Fruit fly (Drosophila melanogaster) whole organism, wandering third instar larva: ENCODE data around the gene CG8870.
A peak's percentile ranks its signal among the peaks of the same experiment; 100 is the strongest.

Experiments used
- Abd-B ChIP-seq: fragments of >200 bp; optimal IDR thresholded peaks from 2 replicates; lab custom pipeline; 2017; ENCODE audit warnings: missing biosample characterization, missing genetic modification characterization
- CG32264 ChIP-seq: fragments of 200-800 bp; sonication (Bioruptor generic); optimal IDR thresholded peaks from 2 replicates; lab custom pipeline; 2016; ENCODE audit warnings: missing biosample characterization, missing genetic modification characterization
- CG9705 ChIP-seq: fragments of 200-800 bp; sonication (Bioruptor generic); optimal IDR thresholded peaks from 2 replicates; lab custom pipeline; 2018; ENCODE audit warnings: missing biosample characterization, mild to moderate bottlenecking, missing genetic modification characterization
- CrebA ChIP-seq: fragments of 200-800 bp; sonication (Bioruptor generic); optimal IDR thresholded peaks from 2 replicates; lab custom pipeline; 2016; ENCODE audit warnings: missing biosample characterization, mild to moderate bottlenecking, missing genetic modification characterization, borderline replicate concordance
- Dfd ChIP-seq: fragments of >200 bp; optimal IDR thresholded peaks from 2 replicates; lab custom pipeline; 2017; ENCODE audit warnings: missing biosample characterization, missing genetic modification characterization
- GATAd ChIP-seq: sonication (Bioruptor generic); optimal IDR thresholded peaks from 2 replicates; lab custom pipeline; 2016; ENCODE audit warnings: missing biosample characterization, missing genetic modification characterization
- HLH106 ChIP-seq: fragments of 200-800 bp; optimal IDR thresholded peaks from 3 replicates; lab custom pipeline; 2019; ENCODE audit warnings: missing biosample characterization, mild to moderate bottlenecking, missing genetic modification characterization, moderate library complexity
- Hnf4 ChIP-seq: fragments of 200-800 bp; sonication (Bioruptor generic); optimal IDR thresholded peaks from 2 replicates; lab custom pipeline; 2016; ENCODE audit warnings: missing biosample characterization, mild to moderate bottlenecking, missing genetic modification characterization
- Hr78 ChIP-seq: fragments of >200 bp; optimal IDR thresholded peaks from 2 replicates; lab custom pipeline; 2017; ENCODE audit warnings: missing biosample characterization, missing genetic modification characterization
- Hr83 ChIP-seq: fragments of 200-300 bp; sonication (Bioruptor generic); optimal IDR thresholded peaks from 2 replicates; lab custom pipeline; 2016; ENCODE audit warnings: missing biosample characterization, mild to moderate bottlenecking, missing genetic modification characterization, moderate library complexity; ENCODE audit not compliant: poor library complexity, severe bottlenecking
- Jra ChIP-seq: sonication (Bioruptor generic); optimal IDR thresholded peaks from 2 replicates; lab custom pipeline; 2016; ENCODE audit warnings: missing biosample characterization, missing genetic modification characterization
- Mio ChIP-seq: sonication (Bioruptor generic); optimal IDR thresholded peaks from 2 replicates; lab custom pipeline; 2016; ENCODE audit warnings: missing biosample characterization, missing genetic modification characterization
- Myc ChIP-seq: fragments of >200 bp; optimal IDR thresholded peaks from 2 replicates; lab custom pipeline; 2017
- N ChIP-seq: fragments of >200 bp; optimal IDR thresholded peaks from 2 replicates; lab custom pipeline; 2018; ENCODE audit warnings: missing biosample characterization, missing external identifiers, missing genetic modification characterization
- OdsH ChIP-seq: fragments of 200-800 bp; sonication (Bioruptor generic); optimal IDR thresholded peaks from 2 replicates; lab custom pipeline; 2016; ENCODE audit warnings: missing biosample characterization, mild to moderate bottlenecking, missing genetic modification characterization
- Sp1 ChIP-seq: fragments of 200-800 bp; sonication (Bioruptor generic); optimal IDR thresholded peaks from 3 replicates; lab custom pipeline; 2019; ENCODE audit warnings: missing biosample characterization, mild to moderate bottlenecking, missing genetic modification characterization, moderate library complexity
- br ChIP-seq: fragments of 200-800 bp; sonication (Bioruptor generic); optimal IDR thresholded peaks from 2 replicates; lab custom pipeline; 2016; ENCODE audit warnings: missing biosample characterization, missing genetic modification characterization
- dmrt93B ChIP-seq: fragments of 200-800 bp; sonication (Bioruptor generic); optimal IDR thresholded peaks from 2 replicates; lab custom pipeline; 2018; ENCODE audit warnings: missing biosample characterization, mild to moderate bottlenecking, missing genetic modification characterization
- dsf ChIP-seq: sonication (Bioruptor generic); optimal IDR thresholded peaks from 2 replicates; lab custom pipeline; 2016; ENCODE audit warnings: missing biosample characterization, missing genetic modification characterization, borderline replicate concordance
- ey ChIP-seq: fragments of 200-800 bp; sonication (Bioruptor generic); optimal IDR thresholded peaks from 2 replicates; lab custom pipeline; 2016; ENCODE audit warnings: missing biosample characterization, missing genetic modification characterization
- foxo ChIP-seq, 2 experiments: fragments of 200-800 bp; sonication (Bioruptor generic); optimal IDR thresholded peaks; 2 replicates in 1 of 2; 3 replicates in 1 of 2; lab custom pipeline; 2016 to 2017; ENCODE audit warnings: missing biosample characterization in 2 of 2, missing genetic modification characterization in 2 of 2
- fru ChIP-seq: fragments of 200-800 bp; sonication (Bioruptor generic); optimal IDR thresholded peaks from 3 replicates; lab custom pipeline; 2016; ENCODE audit warnings: missing biosample characterization, mild to moderate bottlenecking, missing genetic modification characterization
- h ChIP-seq: fragments of 200-800 bp; sonication (Bioruptor generic); optimal IDR thresholded peaks from 3 replicates; lab custom pipeline; 2016; ENCODE audit warnings: missing biosample characterization, mild to moderate bottlenecking, missing genetic modification characterization
- jim ChIP-seq: fragments of 175-275, 200-325 bp; sonication (Bioruptor generic); optimal IDR thresholded peaks from 2 replicates; lab custom pipeline; 2016; ENCODE audit warnings: missing biosample characterization, mild to moderate bottlenecking, missing genetic modification characterization
- lola ChIP-seq: fragments of >200 bp; optimal IDR thresholded peaks from 2 replicates; lab custom pipeline; 2017; ENCODE audit warnings: missing biosample characterization, missing genetic modification characterization
- pan ChIP-seq: fragments of >200 bp; optimal IDR thresholded peaks from 2 replicates; lab custom pipeline; 2017
- psq ChIP-seq: fragments of 200-800 bp; sonication (Bioruptor generic); optimal IDR thresholded peaks from 3 replicates; lab custom pipeline; 2017; ENCODE audit warnings: missing biosample characterization, mild to moderate bottlenecking, missing genetic modification characterization, moderate library complexity
- rgr ChIP-seq: fragments of 200-800 bp; sonication (Bioruptor generic); optimal IDR thresholded peaks from 3 replicates; lab custom pipeline; 2016; ENCODE audit warnings: missing biosample characterization, mild to moderate bottlenecking, missing genetic modification characterization
- sage ChIP-seq: fragments of 200-800 bp; sonication (Bioruptor generic); optimal IDR thresholded peaks from 2 replicates; lab custom pipeline; 2016; ENCODE audit warnings: missing biosample characterization, mild to moderate bottlenecking, missing genetic modification characterization
- sv ChIP-seq: fragments of 200-800 bp; sonication (Bioruptor generic); optimal IDR thresholded peaks from 3 replicates; lab custom pipeline; 2016; ENCODE audit warnings: missing biosample characterization, missing genetic modification characterization
- tai ChIP-seq: sonication (Bioruptor generic); optimal IDR thresholded peaks from 2 replicates; lab custom pipeline; 2016; ENCODE audit warnings: missing biosample characterization, missing genetic modification characterization
- usp ChIP-seq: fragments of >200 bp; optimal IDR thresholded peaks from 2 replicates; lab custom pipeline; 2017; ENCODE audit warnings: missing biosample characterization, missing genetic modification characterization
- woc ChIP-seq: sonication (Bioruptor generic); optimal IDR thresholded peaks from 2 replicates; lab custom pipeline; 2016; ENCODE audit warnings: missing biosample characterization, mild to moderate bottlenecking, missing genetic modification characterization

CG8870 gene

DNA sequence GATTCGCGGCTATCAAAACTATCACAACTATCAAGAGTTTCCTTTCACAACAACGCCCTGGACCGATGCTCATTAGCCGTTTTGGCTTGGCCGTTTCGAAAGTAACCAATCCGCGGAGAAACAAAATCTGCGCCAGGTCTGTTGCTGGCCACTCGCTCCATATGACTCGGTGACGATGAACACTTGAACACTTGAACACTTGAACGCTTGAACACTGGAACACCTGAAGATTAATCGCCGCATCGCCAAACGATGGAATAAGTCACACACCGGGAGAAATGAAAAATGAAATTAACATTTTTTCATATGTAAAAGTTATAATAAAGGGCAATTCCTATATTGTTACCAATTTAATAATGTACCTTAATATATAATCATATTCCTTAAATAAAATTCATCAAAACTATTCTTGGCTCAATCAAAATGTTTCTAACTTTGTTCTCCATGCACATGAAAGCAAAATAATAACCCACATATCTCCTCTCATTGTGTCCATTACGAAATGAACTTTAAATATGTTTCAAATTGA is 37.5 kb downstream of the CG8870 start:
- TF ChIP-seq pan (lab: Kevin White, UChicago) (no peak), dsf (GFP tag; lab: Kevin White, UChicago) (no peak), Mio (no peak), usp (GFP tag; lab: Kevin White, UChicago) (no peak), GATAd (GFP tag; lab: Kevin White, UChicago) (no peak), Dfd (GFP tag; lab: Kevin White, UChicago) (no peak), sage (no peak), Sp1 (GFP tag; lab: Kevin White, UChicago) (no peak), HLH106 (tag; lab: Kevin White, UChicago) (no peak), CrebA (GFP tag; lab: Kevin White, UChicago) (no peak), CG32264 (GFP tag; lab: Kevin White, UChicago) (no peak), sv (GFP tag; lab: Kevin White, UChicago) (no peak), N (GFP tag; lab: Kevin White, UChicago) (no peak), lola (GFP tag; lab: Kevin White, UChicago) (no peak), Hnf4 (no peak)

DNA sequence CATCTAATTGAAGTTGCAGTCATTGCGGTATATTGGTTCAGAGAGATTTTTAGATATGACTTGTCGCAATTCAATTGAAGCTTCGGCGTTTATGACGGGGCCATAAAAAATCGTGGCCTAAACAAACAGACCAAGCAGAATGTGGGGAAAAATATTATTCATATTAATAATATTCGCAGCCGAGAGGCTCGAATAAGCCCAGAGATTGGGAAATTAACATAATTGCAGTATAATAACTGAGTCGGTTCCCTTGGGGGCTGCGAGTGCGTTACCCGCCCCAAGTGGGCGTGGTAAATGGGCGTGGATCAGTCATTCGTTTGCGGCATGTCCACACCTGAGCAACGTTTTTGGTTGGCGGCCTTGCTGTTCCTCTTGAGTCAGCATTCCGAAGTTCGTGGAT is 40.3 kb downstream of the CG8870 start, which contains the start of gene Ir87a:
Ir87a (plus strand) TSS at position 301 of the 400 bp plus-strand sequence.
- no peak for TF ChIP-seq usp (GFP tag; lab: Kevin White, UChicago)
- no peak for TF ChIP-seq CG32264 (GFP tag; lab: Kevin White, UChicago)
- no peak for TF ChIP-seq Dfd (GFP tag; lab: Kevin White, UChicago)
- no peak for TF ChIP-seq fru
- no peak for TF ChIP-seq Myc
- TF ChIP-seq OdsH (GFP tag; lab: Kevin White, UChicago): no peak

DNA sequence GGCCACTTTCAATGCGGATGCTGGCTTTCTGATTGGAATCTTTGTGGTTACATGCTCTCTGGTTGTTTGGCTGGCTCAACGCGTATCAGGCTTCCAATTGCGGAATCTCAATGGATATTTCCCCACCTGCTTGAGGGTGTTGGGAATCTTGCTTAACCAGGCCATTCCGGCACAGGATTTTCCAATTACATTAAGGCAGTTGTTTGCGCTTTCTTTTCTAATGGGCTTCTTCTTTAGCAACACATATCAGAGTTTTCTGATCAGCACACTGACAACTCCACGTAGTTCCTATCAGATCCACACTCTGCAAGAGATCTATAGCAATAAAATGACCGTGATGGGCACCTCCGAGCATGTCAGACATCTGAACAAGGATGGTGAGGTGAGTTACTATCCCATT is 42.5 kb downstream of the CG8870 start:
- no peak for TF ChIP-seq Dfd (GFP tag; lab: Kevin White, UChicago)
- TF ChIP-seq Myc: no peak
- no peak for TF ChIP-seq CG9705 (GFP tag; lab: Kevin White, UChicago)
- TF ChIP-seq Abd-B (GFP tag; lab: Kevin White, UChicago): no peak

DNA sequence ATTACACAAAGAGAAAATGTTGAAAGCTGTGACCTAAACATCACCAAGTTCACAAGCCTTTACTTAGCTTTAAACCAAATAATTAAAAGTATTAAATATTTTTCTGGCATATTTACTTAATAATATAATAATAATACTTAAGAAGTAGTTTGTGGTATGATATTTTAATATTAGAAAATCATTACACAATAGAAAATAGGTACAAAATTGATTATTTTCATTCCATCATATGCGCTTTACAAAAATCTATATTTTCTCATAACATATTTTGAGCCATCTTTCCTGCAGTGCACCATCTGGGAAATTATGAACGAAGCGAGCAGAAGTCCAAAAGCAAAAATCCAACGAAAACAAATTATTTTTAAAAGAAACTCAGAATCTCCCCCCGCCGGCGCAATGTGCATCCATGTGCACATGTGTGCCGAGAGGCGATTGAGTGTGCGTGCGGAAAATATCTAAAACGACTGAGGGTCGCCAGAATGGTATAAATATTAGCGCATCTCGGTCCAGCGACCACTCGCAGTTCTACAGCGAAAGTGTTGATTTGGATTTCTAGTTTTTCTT is 45.9 kb downstream of the CG8870 start, which contains the start of gene Act87E:
Act87E (plus strand) TSS at position 514 of the 564 bp plus-strand sequence.
- no peak for TF ChIP-seq Abd-B (GFP tag; lab: Kevin White, UChicago)
- no peak for TF ChIP-seq jim (GFP tag; lab: Kevin White, UChicago)
- TF ChIP-seq CG32264 (GFP tag; lab: Kevin White, UChicago): no peak
- TF ChIP-seq lola (GFP tag; lab: Kevin White, UChicago): no peak
- no peak for TF ChIP-seq woc (GFP tag; lab: Kevin White, UChicago)
- TF ChIP-seq dmrt93B: peak; percentile 17
- TF ChIP-seq pan (lab: Kevin White, UChicago): no peak
- no peak for TF ChIP-seq dsf (GFP tag; lab: Kevin White, UChicago)
- no peak for TF ChIP-seq psq (GFP tag; lab: Kevin White, UChicago)
- TF ChIP-seq Hr83 (GFP tag; lab: Kevin White, UChicago): no peak
- TF ChIP-seq HLH106 (tag; lab: Kevin White, UChicago): peak; percentile 0
- TF ChIP-seq N (GFP tag; lab: Kevin White, UChicago): no peak
- TF ChIP-seq Dfd (GFP tag; lab: Kevin White, UChicago): no peak
- TF ChIP-seq Myc: no peak
- TF ChIP-seq usp (GFP tag; lab: Kevin White, UChicago): no peak

DNA sequence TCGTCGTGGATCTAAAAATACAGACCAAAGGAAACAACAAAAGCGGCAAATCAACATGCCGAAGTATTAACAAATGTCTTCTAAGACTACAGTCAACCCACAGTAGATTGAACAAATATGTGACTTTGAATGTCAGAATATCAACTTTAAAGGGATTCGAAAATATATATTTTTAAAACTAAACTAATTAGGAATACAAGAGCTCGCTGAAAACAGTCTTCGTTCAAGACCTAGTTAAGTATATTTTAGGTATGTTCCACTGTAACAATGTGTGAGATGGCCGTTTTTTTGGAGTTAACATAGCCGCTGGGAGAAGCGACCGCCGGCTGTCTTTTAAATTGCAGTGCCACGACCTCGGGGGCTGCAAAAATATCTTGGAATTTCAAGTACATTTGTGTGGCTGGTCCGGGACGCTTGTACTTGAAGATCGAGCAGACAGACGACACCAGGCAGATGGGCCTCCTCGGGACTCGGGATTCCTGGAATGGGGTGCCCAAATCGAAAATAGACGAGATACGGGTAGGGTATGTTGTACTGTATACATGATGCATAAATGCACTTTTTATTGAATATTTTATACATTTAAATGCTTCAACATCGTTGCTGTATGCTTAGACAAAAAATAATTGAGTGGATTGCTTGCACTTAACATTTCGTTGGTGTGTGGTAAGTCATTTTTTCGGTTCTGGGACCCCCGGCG is 48.8 kb downstream of the CG8870 start:
- peak; percentile 50 for TF ChIP-seq psq (GFP tag; lab: Kevin White, UChicago)
- peak; percentile 45 for TF ChIP-seq HLH106 (tag; lab: Kevin White, UChicago)
- no peak for TF ChIP-seq Myc
- peak; percentile 67 for TF ChIP-seq OdsH (GFP tag; lab: Kevin White, UChicago)
- peak; percentile 20 for TF ChIP-seq woc (GFP tag; lab: Kevin White, UChicago)
- TF ChIP-seq Sp1 (GFP tag; lab: Kevin White, UChicago): peak; percentile 15
- TF ChIP-seq dmrt93B: peak; percentile 38
- TF ChIP-seq ey: peak; percentile 80
- TF ChIP-seq Hr78 (GFP tag; lab: Kevin White, UChicago): no peak
- peak; percentile 50 for TF ChIP-seq Hnf4
- no peak for TF ChIP-seq Jra (GFP tag; lab: Kevin White, UChicago)
- TF ChIP-seq tai (GFP tag; lab: Kevin White, UChicago): no peak
- TF ChIP-seq rgr (GFP tag; lab: Kevin White, UChicago): peak; percentile 73
- peak; percentile 67 for TF ChIP-seq fru
- TF ChIP-seq foxo (GFP tag; optimal IDR thresholded peaks at IDR 0.05; lab: Kevin White, UChicago): peak in 1 of 2 experiments; percentile 70
- no peak for TF ChIP-seq Abd-B (GFP tag; lab: Kevin White, UChicago)
- peak; percentile 76 for TF ChIP-seq h
- TF ChIP-seq sv (GFP tag; lab: Kevin White, UChicago): peak; percentile 41
- peak; percentile 62 for TF ChIP-seq br
